Worm (Caenorhabditis elegans): ENCODE results near the gene T10D4.7.

DNA sequence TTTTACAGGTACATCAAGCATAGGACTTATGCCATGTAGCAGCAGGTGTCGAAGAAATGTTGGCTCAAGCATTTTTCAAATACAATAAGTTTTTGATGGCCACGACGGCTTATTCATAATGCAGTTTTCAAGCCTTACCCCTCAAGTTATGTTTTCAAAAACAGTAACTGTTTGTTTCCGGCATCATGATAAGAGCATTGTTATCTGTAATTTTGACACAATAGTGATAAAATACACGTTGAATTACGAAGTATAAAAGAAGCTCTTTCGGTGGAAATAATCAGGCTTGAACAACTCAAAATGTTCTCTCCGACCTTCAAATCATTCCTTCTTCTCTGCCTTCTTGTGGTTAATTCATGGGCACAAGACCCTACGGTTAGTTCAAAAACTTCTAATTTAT, 15.6 kb upstream of the T10D4.7 start, which contains the start of gene clec-121:
- TF ChIP-seq pha-4 (tag; optimal IDR thresholded peaks at IDR 0.05) (no peak), elt-1 (tag; optimal IDR thresholded peaks at IDR 0.05; ENCODE audit: borderline replicate concordance, insufficient read depth) (no peak), unc-62 (GFP tag; optimal IDR thresholded peaks at IDR 0.05) (no peak), ceh-39 (tag; optimal IDR thresholded peaks at IDR 0.05) (no peak), nhr-2 (tag; optimal IDR thresholded peaks at IDR 0.05) (no peak), blmp-1 (tag; optimal IDR thresholded peaks at IDR 0.05) (no peak), lin-32 (GFP tag; optimal IDR thresholded peaks at IDR 0.05) (no peak), nhr-12 (tag; optimal IDR thresholded peaks at IDR 0.05) (no peak), ceh-83 (GFP tag; optimal IDR thresholded peaks at IDR 0.05) (no peak), ztf-11 (tag; optimal IDR thresholded peaks at IDR 0.05) (no peak), nhr-76 (tag; optimal IDR thresholded peaks at IDR 0.05) (no peak)

Data from whole organism, mixed stage, embryonic.